Worm (Caenorhabditis elegans) whole organism, L3 larva: ENCODE results near the gene K10C2.8.

ENCODE experiments used
- egl-27 ChIP-seq: sonication (generic microtip); optimal IDR thresholded peaks from 4 replicates; lab custom pipeline; 2017; ENCODE audit warnings: missing biosample characterization, missing genetic modification reagents, missing genetic modification characterization
- fkh-2 ChIP-seq: fragments of 150-350 bp; optimal IDR thresholded peaks from 2 replicates; lab custom pipeline; 2014; ENCODE audit warnings: missing biosample characterization, missing genetic modification reagents, missing genetic modification characterization
- nhr-76 ChIP-seq: fragments of 150-350 bp; sonication (generic microtip); optimal IDR thresholded peaks from 5 replicates; lab custom pipeline; 2014; ENCODE audit warnings: missing biosample characterization, missing genetic modification characterization
- nhr-77 ChIP-seq: fragments of 150-350 bp; optimal IDR thresholded peaks from 2 replicates; lab custom pipeline; 2014; ENCODE audit warnings: missing biosample characterization, missing genetic modification characterization
- pqm-1 ChIP-seq: fragments of 150-350 bp; optimal IDR thresholded peaks from 2 replicates; lab custom pipeline; 2017; ENCODE audit warnings: missing biosample characterization, missing genetic modification characterization, inconsistent platforms
- unc-39 ChIP-seq: sonication (generic microtip); optimal IDR thresholded peaks from 4 replicates; lab custom pipeline; 2017; ENCODE audit warnings: missing biosample characterization, missing genetic modification characterization
- unc-62 ChIP-seq: fragments of 150-350 bp; sonication (generic microtip); optimal IDR thresholded peaks from 4 replicates; lab custom pipeline; 2014; ENCODE audit warnings: missing biosample characterization, missing genetic modification reagents, missing genetic modification characterization
- ztf-4 ChIP-seq: fragments of 150-350 bp; optimal IDR thresholded peaks from 2 replicates; lab custom pipeline; 2014; ENCODE audit warnings: missing biosample characterization, missing genetic modification characterization

ce11 chrX:6430510-6430909 is 6.9 kb downstream of the K10C2.8 start, which contains the start of gene ctsa-2:
- no peak for TF ChIP-seq nhr-77 (tag; lab: Kevin White, UChicago)
- no peak for TF ChIP-seq fkh-2 (tag; lab: Kevin White, UChicago)
- no peak for TF ChIP-seq unc-62 (GFP tag; lab: Kevin White, UChicago)
- TF ChIP-seq unc-39 (tag; lab: Kevin White, UChicago) = no peak
- no peak for TF ChIP-seq nhr-76 (tag; lab: Kevin White, UChicago)
- TF ChIP-seq egl-27 (tag; lab: Kevin White, UChicago) = no peak
- TF ChIP-seq pqm-1 (tag; lab: Kevin White, UChicago) = no peak
- no peak for TF ChIP-seq ztf-4 (tag; lab: Kevin White, UChicago)
